Fruit fly (Drosophila melanogaster) whole organism, embryonic: ENCODE results near the gene Cpr64Ad.

ENCODE experiments used
- ATbp ChIP-seq: fragments of 200-800 bp; sonication (Bioruptor generic); optimal IDR thresholded peaks from 2 replicates; lab custom pipeline; 2017; ENCODE audit warnings: missing biosample characterization, mild to moderate bottlenecking, missing genetic modification characterization, missing genetic modification reagents
- Atf3 ChIP-seq: fragments of 200-800 bp; sonication (Bioruptor generic); optimal IDR thresholded peaks from 3 replicates; lab custom pipeline; 2016; ENCODE audit warnings: missing biosample characterization, missing genetic modification characterization
- B-H2 ChIP-seq: fragments of 200-800 bp; sonication (Bioruptor generic); optimal IDR thresholded peaks from 2 replicates; lab custom pipeline; 2018; ENCODE audit warnings: missing biosample characterization, mild to moderate bottlenecking, missing genetic modification characterization
- CG10431 ChIP-seq: fragments of 200-800 bp; sonication (Bioruptor generic); optimal IDR thresholded peaks from 3 replicates; lab custom pipeline; 2018; ENCODE audit warnings: missing biosample characterization, mild to moderate bottlenecking, missing genetic modification characterization
- CG11695 ChIP-seq: fragments of 200-800 bp; sonication (Bioruptor generic); IDR thresholded peaks from 3 replicates; pipeline ENCODE4 v1.3.6; 2022; ENCODE audit warnings: missing biosample characterization, missing genetic modification characterization
- CG12155 ChIP-seq: fragments of 200-800 bp; sonication (Bioruptor generic); optimal IDR thresholded peaks from 3 replicates; lab custom pipeline; 2016; ENCODE audit warnings: missing biosample characterization, missing genetic modification characterization
- CG14710 ChIP-seq: fragments of 200-800 bp; sonication (Bioruptor generic); optimal IDR thresholded peaks from 3 replicates; lab custom pipeline; 2019; ENCODE audit warnings: missing biosample characterization, mild to moderate bottlenecking, missing genetic modification characterization, moderate library complexity
- CG16863 ChIP-seq: fragments of 200-800 bp; sonication (Bioruptor generic); optimal IDR thresholded peaks from 3 replicates; lab custom pipeline; 2016; ENCODE audit warnings: missing biosample characterization, missing genetic modification characterization
- CG17328 ChIP-seq: fragments of 200-800 bp; sonication (Bioruptor generic); IDR thresholded peaks from 2 replicates; pipeline ENCODE4 v1.3.6; 2022; ENCODE audit warnings: missing biosample characterization, missing genetic modification characterization
- CG18619 ChIP-seq: fragments of 200-800 bp; sonication (Bioruptor generic); optimal IDR thresholded peaks from 3 replicates; lab custom pipeline; 2017; ENCODE audit warnings: missing biosample characterization, mild to moderate bottlenecking, missing genetic modification characterization
- CG4707 ChIP-seq: fragments of 200-800 bp; sonication (Bioruptor generic); optimal IDR thresholded peaks from 2 replicates; lab custom pipeline; 2018; ENCODE audit warnings: missing biosample characterization, mild to moderate bottlenecking, missing genetic modification characterization, moderate library complexity
- CG7271 ChIP-seq: fragments of 200-800 bp; sonication (Bioruptor generic); optimal IDR thresholded peaks from 2 replicates; lab custom pipeline; 2018; ENCODE audit warnings: missing biosample characterization, mild to moderate bottlenecking, missing genetic modification characterization, moderate library complexity
- CG7556 ChIP-seq: fragments of 200-800 bp; sonication (Bioruptor generic); optimal IDR thresholded peaks from 2 replicates; lab custom pipeline; 2017; ENCODE audit warnings: missing biosample characterization, mild to moderate bottlenecking, missing genetic modification characterization
- CG7786 ChIP-seq: fragments of 200-800 bp; sonication (Bioruptor generic); optimal IDR thresholded peaks from 2 replicates; lab custom pipeline; 2016; ENCODE audit warnings: missing biosample characterization, missing genetic modification characterization
- CG7963 ChIP-seq: fragments of 200-800 bp; sonication (Bioruptor generic); IDR thresholded peaks from 3 replicates; pipeline ENCODE4 v1.3.6; 2022; ENCODE audit warnings: missing biosample characterization, missing genetic modification characterization; ENCODE audit not compliant: partially characterized antibody
- CG8089 ChIP-seq: fragments of 200-800 bp; sonication (Bioruptor generic); optimal IDR thresholded peaks from 3 replicates; lab custom pipeline; 2016; ENCODE audit warnings: missing biosample characterization, missing genetic modification characterization
- CG9437 ChIP-seq: fragments of 200-800 bp; sonication (Bioruptor generic); optimal IDR thresholded peaks from 2 replicates; lab custom pipeline; 2018; ENCODE audit warnings: missing biosample characterization, mild to moderate bottlenecking, missing genetic modification characterization
- CHES-1-like ChIP-seq: fragments of 200-800 bp; sonication (Bioruptor generic); optimal IDR thresholded peaks from 2 replicates; lab custom pipeline; 2016; ENCODE audit warnings: missing biosample characterization, missing genetic modification characterization
- Chrac-16 ChIP-seq: fragments of 200-800 bp; sonication (Bioruptor generic); optimal IDR thresholded peaks from 3 replicates; lab custom pipeline; 2016; ENCODE audit warnings: missing biosample characterization, missing genetic modification characterization
- Dbx ChIP-seq: fragments of 200-800 bp; sonication (Bioruptor generic); IDR thresholded peaks from 3 replicates; pipeline ENCODE4 v1.3.6; 2022; ENCODE audit warnings: missing biosample characterization, missing genetic modification characterization
- Dek ChIP-seq: fragments of 200-800 bp; sonication (Bioruptor generic); optimal IDR thresholded peaks from 3 replicates; lab custom pipeline; 2019; ENCODE audit warnings: missing biosample characterization, mild to moderate bottlenecking, missing genetic modification characterization, moderate library complexity
- Dll ChIP-seq: fragments of 200-800 bp; sonication (Bioruptor generic); IDR thresholded peaks from 4 replicates; pipeline ENCODE4 v1.3.6; 2022; ENCODE audit warnings: missing biosample characterization, missing genetic modification characterization; ENCODE audit not compliant: partially characterized antibody
- Ets97D ChIP-seq: fragments of 200-800 bp; sonication (Bioruptor generic); optimal IDR thresholded peaks from 3 replicates; lab custom pipeline; 2016; ENCODE audit warnings: missing biosample characterization, missing genetic modification characterization
- Fer1 ChIP-seq: fragments of 200-800 bp; sonication (Bioruptor generic); optimal IDR thresholded peaks from 2 replicates; lab custom pipeline; 2017; ENCODE audit warnings: missing biosample characterization, mild to moderate bottlenecking, missing genetic modification characterization
- Lim3 ChIP-seq: fragments of 200-800 bp; sonication (Bioruptor generic); IDR thresholded peaks from 2 replicates; pipeline ENCODE4 v1.3.6; 2022; ENCODE audit warnings: missing biosample characterization, missing genetic modification characterization
- Med ChIP-seq: fragments of 200-800 bp; sonication (Bioruptor generic); peaks from one replicate; lab custom pipeline; 2016; ENCODE audit warnings: missing biosample characterization, missing genetic modification characterization, mild to moderate bottlenecking, inconsistent platforms, moderate library complexity
- Mrtf ChIP-seq: fragments of 200-800 bp; sonication (Bioruptor generic); IDR thresholded peaks from 3 replicates; pipeline ENCODE4 v1.3.6; 2022; ENCODE audit warnings: missing biosample characterization, missing genetic modification characterization
- Oli ChIP-seq: fragments of 200-800 bp; sonication (Bioruptor generic); optimal IDR thresholded peaks from 2 replicates; lab custom pipeline; 2018; ENCODE audit warnings: missing biosample characterization, mild to moderate bottlenecking, missing genetic modification characterization, moderate library complexity
- Opbp ChIP-seq: fragments of 200-800 bp; sonication (Bioruptor generic); IDR thresholded peaks from 3 replicates; pipeline ENCODE4 v1.3.6; 2022; ENCODE audit warnings: missing biosample characterization, missing genetic modification characterization; ENCODE audit not compliant: partially characterized antibody
- Poxn ChIP-seq: fragments of 200-800 bp; sonication (Bioruptor generic); IDR thresholded peaks from 2 replicates; pipeline ENCODE4 v1.3.6; 2022; ENCODE audit warnings: missing biosample characterization, missing genetic modification characterization
- Sry-δ ChIP-seq: fragments of 200-800 bp; sonication (Bioruptor generic); optimal IDR thresholded peaks from 2 replicates; lab custom pipeline; 2016; ENCODE audit warnings: missing biosample characterization, missing genetic modification characterization
- Stat92E ChIP-seq, 3 experiments: fragments of >200 bp in 2 of 3; fragments of 200-800 bp in 1 of 3; sonication (Bioruptor generic) in 1 of 3; optimal IDR thresholded peaks; 2 replicates each; lab custom pipeline; 2017 to 2019; ENCODE audit warnings: missing biosample characterization in 3 of 3, missing genetic modification characterization in 3 of 3, mild to moderate bottlenecking in 1 of 3, moderate library complexity in 1 of 3
- bbx ChIP-seq: fragments of 200-800 bp; sonication (Bioruptor generic); IDR thresholded peaks from 2 replicates; pipeline ENCODE4 v1.3.6; 2022; ENCODE audit warnings: missing biosample characterization, missing genetic modification characterization; ENCODE audit not compliant: partially characterized antibody
- br ChIP-seq: fragments of >200 bp; optimal IDR thresholded peaks from 2 replicates; lab custom pipeline; 2017
- chm ChIP-seq: fragments of 200-800 bp; sonication (Bioruptor generic); IDR thresholded peaks from 2 replicates; pipeline ENCODE4 v1.3.6; 2022; ENCODE audit warnings: missing biosample characterization, missing genetic modification characterization
- grau ChIP-seq: fragments of 200-800 bp; optimal IDR thresholded peaks from 3 replicates; lab custom pipeline; 2019; ENCODE audit warnings: missing biosample characterization, mild to moderate bottlenecking, missing genetic modification characterization, moderate library complexity
- gro ChIP-seq: fragments of 200-800 bp; sonication (Bioruptor generic); optimal IDR thresholded peaks from 2 replicates; lab custom pipeline; 2016; ENCODE audit warnings: missing biosample characterization, missing genetic modification characterization
- kay ChIP-seq: fragments of 200-800 bp; sonication (Bioruptor generic); optimal IDR thresholded peaks from 2 replicates; lab custom pipeline; 2016; ENCODE audit warnings: missing biosample characterization, missing genetic modification characterization
- kni ChIP-seq: fragments of 200-800 bp; sonication (Bioruptor generic); optimal IDR thresholded peaks from 3 replicates; lab custom pipeline; 2017; ENCODE audit warnings: mild to moderate bottlenecking, missing biosample characterization, missing genetic modification reagents, missing genetic modification characterization
- mirr ChIP-seq: fragments of 200-800 bp; sonication (Bioruptor generic); optimal IDR thresholded peaks from 3 replicates; lab custom pipeline; 2018; ENCODE audit warnings: missing biosample characterization, mild to moderate bottlenecking, missing genetic modification characterization
- phol ChIP-seq: fragments of 200-800 bp; sonication (Bioruptor generic); optimal IDR thresholded peaks from 3 replicates; lab custom pipeline; 2018; ENCODE audit warnings: missing biosample characterization, mild to moderate bottlenecking, missing genetic modification characterization, moderate library complexity
- pzg ChIP-seq: fragments of 200-800 bp; sonication (Bioruptor generic); optimal IDR thresholded peaks from 3 replicates; lab custom pipeline; 2018; ENCODE audit warnings: missing biosample characterization, mild to moderate bottlenecking, missing genetic modification characterization, moderate library complexity
- shn ChIP-seq: fragments of 200-800 bp; sonication (Bioruptor generic); optimal IDR thresholded peaks from 3 replicates; lab custom pipeline; 2016; ENCODE audit warnings: missing biosample characterization, missing genetic modification characterization
- slp2 ChIP-seq: fragments of 200-800 bp; sonication (Bioruptor generic); optimal IDR thresholded peaks from 2 replicates; lab custom pipeline; 2016; ENCODE audit warnings: missing biosample characterization, missing genetic modification characterization
- sqz ChIP-seq: fragments of 200-800 bp; sonication (Bioruptor generic); optimal IDR thresholded peaks from 3 replicates; lab custom pipeline; 2018; ENCODE audit warnings: missing biosample characterization, mild to moderate bottlenecking, missing genetic modification characterization
- stwl ChIP-seq: fragments of 200-800 bp; sonication (Bioruptor generic); optimal IDR thresholded peaks from 3 replicates; lab custom pipeline; 2018; ENCODE audit warnings: missing biosample characterization, mild to moderate bottlenecking, missing genetic modification characterization, moderate library complexity
- sug ChIP-seq: fragments of 200-800 bp; optimal IDR thresholded peaks from 2 replicates; lab custom pipeline; 2019; ENCODE audit warnings: missing biosample characterization, mild to moderate bottlenecking, missing genetic modification characterization, moderate library complexity
- tin ChIP-seq: fragments of 200-800 bp; sonication (Bioruptor generic); optimal IDR thresholded peaks from 3 replicates; lab custom pipeline; 2016; ENCODE audit warnings: missing biosample characterization, missing genetic modification characterization
- ttk ChIP-seq: fragments of 200-800 bp; sonication (Bioruptor generic); IDR thresholded peaks from 2 replicates; pipeline ENCODE4 v2.1.2; 2022; ENCODE audit warnings: missing biosample characterization, missing genetic modification characterization
- zen2 ChIP-seq: fragments of 200-800 bp; sonication (Bioruptor generic); IDR thresholded peaks from 3 replicates; pipeline ENCODE4 v1.3.6; 2022; ENCODE audit warnings: missing biosample characterization, missing genetic modification characterization; ENCODE audit not compliant: partially characterized antibody

Cpr64Ad gene

dm6 chr3L:4254301-4254834 is 39.2 kb downstream of the Cpr64Ad start, which contains the start of the genes ago and CG1265:
Gene ago (minus strand): TSS chr3L:4254306.
Gene CG1265 (plus strand): TSS chr3L:4254776.
- TF ChIP-seq sqz (peak; percentile 53), B-H2 (peak; percentile 49), shn (no peak), Chrac-16 (GFP tag; lab: Kevin White, UChicago) (peak; percentile 32), ttk (GFP tag; lab: Robert Waterston, UW) (no peak), Med (GFP tag; lab: Kevin White, UChicago) (peak; percentile 74), CHES-1-like (GFP tag; lab: Kevin White, UChicago) (no peak), Oli (tag; lab: Kevin White, UChicago) (peak; percentile 31), CG4707 (GFP tag; lab: Kevin White, UChicago) (no peak), CG18619 (peak; percentile 15), CG14710 (tag; lab: Kevin White, UChicago) (peak; percentile 99), CG16863 (no peak), Mrtf (no peak), pzg (GFP tag; lab: Kevin White, UChicago) (peak; percentile 14), slp2 (no peak), Ets97D (GFP tag; lab: Kevin White, UChicago) (peak; percentile 71), CG8089 (GFP tag; lab: Kevin White, UChicago) (no peak), Dek (peak; percentile 15), CG7786 (peak; percentile 24), CG17328 (no peak; the same call in 1 of the 2 replicates), sug (tag; lab: Kevin White, UChicago) (peak; percentile 43), Dbx (GFP tag; lab: Robert Waterston, UW) (0 out of 3 replicates have a peak, but pooled peaks have one; percentile 32), Opbp (GFP tag; lab: Robert Waterston, UW) (peak; percentile 43; the same call in 1 of the 3 replicates), kay (GFP tag; lab: Kevin White, UChicago) (no peak), CG7963 (no peak), kni (no peak), CG12155 (GFP tag; lab: Kevin White, UChicago) (peak; percentile 21), Lim3 (no peak), zen2 (GFP tag; lab: Robert Waterston, UW) (no peak), CG10431 (GFP tag; lab: Kevin White, UChicago) (peak; percentile 33), mirr (GFP tag; lab: Kevin White, UChicago) (peak; percentile 33), Poxn (GFP tag; lab: Robert Waterston, UW) (no peak), tin (GFP tag; lab: Kevin White, UChicago) (peak; percentile 37), bbx (GFP tag; lab: Robert Waterston, UW) (no peak), CG9437 (peak; percentile 42), Stat92E (GFP tag; optimal IDR thresholded peaks at IDR 0.05; lab: Kevin White, UChicago) (no peak), CG7556 (GFP tag; lab: Kevin White, UChicago) (peak; percentile 23), ATbp (GFP tag; lab: Kevin White, UChicago) (no peak), CG11695 (no peak), gro (GFP tag; lab: Kevin White, UChicago) (no peak), phol (tag; lab: Kevin White, UChicago) (peak; percentile 51), CG7271 (tag; lab: Kevin White, UChicago) (no peak), br (lab: Kevin White, UChicago) (no peak), stwl (tag; lab: Kevin White, UChicago) (peak; percentile 33), grau (tag; lab: Kevin White, UChicago) (peak; percentile 56), Atf3 (GFP tag; lab: Kevin White, UChicago) (no peak), Sry-δ (GFP tag; lab: Kevin White, UChicago) (peak; percentile 68), Dll (GFP tag; lab: Robert Waterston, UW) (peak; percentile 39; the same call in 2 of the 4 replicates), Fer1 (GFP tag; lab: Kevin White, UChicago) (peak; percentile 28), chm (GFP tag; lab: Robert Waterston, UW) (no peak)
